Worm (Caenorhabditis elegans) whole organism, mixed stage, embryonic: ENCODE data around the gene irg-5.

Source experiments
- M03D4.4 ChIP-seq: sonication (generic microtip); optimal IDR thresholded peaks from 2 replicates; lab custom pipeline; 2017; ENCODE audit warnings: mild to moderate bottlenecking, missing genetic modification characterization, missing compliant biosample characterization
- cnd-1 ChIP-seq: fragments of 200-800 bp; sonication (Bioruptor generic); optimal IDR thresholded peaks from 2 replicates; lab custom pipeline; 2018; ENCODE audit warnings: mild to moderate bottlenecking, missing genetic modification characterization, missing compliant biosample characterization
- elt-3 ChIP-seq: fragments of 150-350 bp; optimal IDR thresholded peaks from 2 replicates; lab custom pipeline; 2014; ENCODE audit warnings: missing biosample characterization, missing genetic modification characterization
- lin-13 ChIP-seq: fragments of 150-350 bp; optimal IDR thresholded peaks from 2 replicates; lab custom pipeline; 2014; ENCODE audit warnings: missing biosample characterization, missing genetic modification characterization
- lsy-2 ChIP-seq: fragments of 150-350 bp; optimal IDR thresholded peaks from 2 replicates; lab custom pipeline; 2014; ENCODE audit warnings: missing biosample characterization, missing genetic modification characterization
- nhr-12 ChIP-seq: fragments of 150-350 bp; optimal IDR thresholded peaks from 2 replicates; lab custom pipeline; 2014; ENCODE audit warnings: missing biosample characterization, missing genetic modification characterization
- nhr-76 ChIP-seq: sonication (generic microtip); optimal IDR thresholded peaks from 2 replicates; lab custom pipeline; 2017; ENCODE audit warnings: missing biosample characterization, missing genetic modification characterization
- pha-4 ChIP-seq: fragments of 150-350 bp; optimal IDR thresholded peaks from 2 replicates; lab custom pipeline; 2018; ENCODE audit warnings: missing biosample characterization, missing genetic modification reagents, missing genetic modification characterization
- snpc-4 ChIP-seq: fragments of 150-350 bp; optimal IDR thresholded peaks from 2 replicates; lab custom pipeline; 2014; ENCODE audit warnings: missing biosample characterization, missing genetic modification characterization
- unc-39 ChIP-seq: fragments of 150-350 bp; optimal IDR thresholded peaks from 2 replicates; lab custom pipeline; 2014; ENCODE audit warnings: missing biosample characterization, missing genetic modification characterization
- unc-62 ChIP-seq: fragments of 150-350 bp; optimal IDR thresholded peaks from 2 replicates; lab custom pipeline; 2014; ENCODE audit warnings: missing biosample characterization, missing genetic modification reagents, missing genetic modification characterization
- ztf-11 ChIP-seq: fragments of 150-350 bp; optimal IDR thresholded peaks from 2 replicates; lab custom pipeline; 2014; ENCODE audit warnings: missing biosample characterization, missing genetic modification characterization

ce11 chrV:13687504-13687903 lies 50.8 kb downstream of the irg-5 start:
- TF ChIP-seq M03D4.4 (tag; lab: Kevin White, UChicago), result no peak
- no peak for TF ChIP-seq unc-62 (GFP tag; lab: Kevin White, UChicago)
- TF ChIP-seq nhr-12 (tag; lab: Kevin White, UChicago), result no peak
- no peak for TF ChIP-seq unc-39 (tag; lab: Kevin White, UChicago)
- no peak for TF ChIP-seq nhr-76 (tag; lab: Kevin White, UChicago)
- TF ChIP-seq lin-13 (tag; lab: Kevin White, UChicago), result no peak
- TF ChIP-seq snpc-4, result no peak
- TF ChIP-seq elt-3 (tag; lab: Kevin White, UChicago), result no peak
- no peak for TF ChIP-seq ztf-11 (tag; lab: Kevin White, UChicago)
- no peak for TF ChIP-seq lsy-2 (tag; lab: Kevin White, UChicago)
- TF ChIP-seq pha-4, result no peak
- TF ChIP-seq cnd-1, result no peak
